Fruit fly (Drosophila melanogaster): Measurements from ENCODE around the gene Dhc36C.

Gene Dhc36C

dm6 chr2L:17514090-17514715 lies 13.0 kb downstream of the Dhc36C start (continued):
- TF ChIP-seq eg (GFP tag; IDR thresholded peaks at IDR 0.05): no peak
- TF ChIP-seq Sox102F (GFP tag; optimal IDR thresholded peaks at IDR 0.05): peak; percentile 43
- peak; percentile 53 for TF ChIP-seq CG10669 (GFP tag; optimal IDR thresholded peaks at IDR 0.05)
- no peak for TF ChIP-seq Hr4 (GFP tag; optimal IDR thresholded peaks at IDR 0.05)
- no peak for TF ChIP-seq esn (GFP tag; optimal IDR thresholded peaks at IDR 0.05)
- TF ChIP-seq CG3919 (GFP tag; optimal IDR thresholded peaks at IDR 0.05): peak; percentile 39
- TF ChIP-seq CG8632 (GFP tag; optimal IDR thresholded peaks at IDR 0.05): peak; percentile 46
- TF ChIP-seq CG4318 (GFP tag; optimal IDR thresholded peaks at IDR 0.05): no peak
- no peak for TF ChIP-seq salr (GFP tag; optimal IDR thresholded peaks at IDR 0.05)
- TF ChIP-seq Met (GFP tag; optimal IDR thresholded peaks at IDR 0.05): peak; percentile 67
- TF ChIP-seq achi (GFP tag; optimal IDR thresholded peaks at IDR 0.05): peak; percentile 44
- TF ChIP-seq CG6276 (GFP tag; optimal IDR thresholded peaks at IDR 0.05): no peak
- TF ChIP-seq Ets96B (tag; optimal IDR thresholded peaks at IDR 0.05): no peak
- peak; percentile 19 for TF ChIP-seq CG8319 (GFP tag; optimal IDR thresholded peaks at IDR 0.05)
- TF ChIP-seq CG32006 (GFP tag; optimal IDR thresholded peaks at IDR 0.05): peak; percentile 9
- peak; percentile 22 for TF ChIP-seq spab (GFP tag; optimal IDR thresholded peaks at IDR 0.05)
- TF ChIP-seq CG6792 (GFP tag; optimal IDR thresholded peaks at IDR 0.05): peak; percentile 56
- TF ChIP-seq Eip93F (GFP tag; optimal IDR thresholded peaks at IDR 0.05): no peak
- TF ChIP-seq Smox (GFP tag; optimal IDR thresholded peaks at IDR 0.05): peak; percentile 63
- TF ChIP-seq CG11902 (GFP tag; optimal IDR thresholded peaks at IDR 0.05): peak; percentile 1
- peak; percentile 53 for TF ChIP-seq CG6808 (GFP tag; optimal IDR thresholded peaks at IDR 0.05)
- peak; percentile 3 for TF ChIP-seq Sox15 (GFP tag; optimal IDR thresholded peaks at IDR 0.05)
- peak; percentile 46 for TF ChIP-seq acj6 (GFP tag; optimal IDR thresholded peaks at IDR 0.05)
- TF ChIP-seq vri (GFP tag; optimal IDR thresholded peaks at IDR 0.05): peak; percentile 40

dm6 chr2L:17524449-17524848 lies 23.2 kb downstream of the Dhc36C start, which contains the start of gene CG15143:
CG15143 (minus strand) TSS chr2L:17524549.
- no peak for TF ChIP-seq Blimp-1 (GFP tag; optimal IDR thresholded peaks at IDR 0.05)
- TF ChIP-seq Smox (GFP tag; optimal IDR thresholded peaks at IDR 0.05): no peak
- TF ChIP-seq dac (GFP tag; optimal IDR thresholded peaks at IDR 0.05): no peak
- no peak for TF ChIP-seq Ets21C (GFP tag; optimal IDR thresholded peaks at IDR 0.05)
- no peak for TF ChIP-seq salr (GFP tag; optimal IDR thresholded peaks at IDR 0.05)
- no peak for TF ChIP-seq OdsH (GFP tag; optimal IDR thresholded peaks at IDR 0.05)
- no peak for TF ChIP-seq CG11294 (GFP tag; IDR thresholded peaks at IDR 0.05)
- TF ChIP-seq CG11902 (GFP tag; optimal IDR thresholded peaks at IDR 0.05): no peak

- TF ChIP-seq CG3919 (GFP tag; optimal IDR thresholded peaks at IDR 0.05) (no peak), Sox102F (GFP tag; optimal IDR thresholded peaks at IDR 0.05) (no peak), fkh (GFP tag; optimal IDR thresholded peaks at IDR 0.05) (no peak), Eip93F (GFP tag; optimal IDR thresholded peaks at IDR 0.05) (no peak), CG6792 (GFP tag; optimal IDR thresholded peaks at IDR 0.05) (no peak), Sox14 (GFP tag; optimal IDR thresholded peaks at IDR 0.05) (no peak), spab (GFP tag; optimal IDR thresholded peaks at IDR 0.05) (no peak), CG8319 (GFP tag; optimal IDR thresholded peaks at IDR 0.05) (no peak), Lpt (GFP tag; optimal IDR thresholded peaks at IDR 0.05) (no peak)
Observed at dm6 chr2L:17529022-17529421, 27.8 kb downstream of the Dhc36C start, which contains the start of gene CG15144. CG15144 (minus strand) TSS chr2L:17529122.

- TF ChIP-seq Smox (GFP tag; optimal IDR thresholded peaks at IDR 0.05) (no peak), Eip75B (GFP tag; optimal IDR thresholded peaks at IDR 0.05) (no peak)
Observed at dm6 chr2L:17532134-17532533, 30.9 kb downstream of the Dhc36C start, which contains the start of gene CG15145. CG15145 (minus strand) TSS chr2L:17532234.

Data from whole organism, prepupa.